Worm (Caenorhabditis elegans) whole organism, L4 larva: Measurements from ENCODE around the gene C14C10.10.

Source experiments
- F26F4.8 ChIP-seq: fragments of 200-800 bp; sonication (Bioruptor generic); conservative IDR thresholded peaks from 2 replicates; pipeline ENCODE4 v1.3.6; 2022; ENCODE audit warnings: missing genetic modification characterization, missing compliant biosample characterization
- T26A8.4 ChIP-seq: fragments of 200-800 bp; sonication (Bioruptor generic); IDR thresholded peaks from 2 replicates; pipeline ENCODE4 v1.3.6; 2022; ENCODE audit warnings: missing genetic modification characterization, missing compliant biosample characterization
- ZK546.5 ChIP-seq, 2 experiments: sonication (generic microtip); optimal IDR thresholded peaks; 2 replicates each; lab custom pipeline; 2017; ENCODE audit warnings: missing biosample characterization in 2 of 2, missing genetic modification characterization in 2 of 2
- aha-1 ChIP-seq: fragments of 150-350 bp; peaks from one replicate; lab custom pipeline; 2014; ENCODE audit warnings: missing biosample characterization, missing genetic modification characterization
- ama-1 ChIP-seq: fragments of 150-350 bp; optimal IDR thresholded peaks from 2 replicates; lab custom pipeline; 2014; ENCODE audit warnings: inconsistent platforms, mixed read lengths
- ceh-28 ChIP-seq: fragments of 150-350 bp; optimal IDR thresholded peaks from 2 replicates; lab custom pipeline; 2014; ENCODE audit warnings: missing biosample characterization, missing genetic modification reagents, missing genetic modification characterization
- ceh-44 ChIP-seq: fragments of 200-800 bp; sonication (Bioruptor generic); IDR thresholded peaks from 2 replicates; pipeline ENCODE4 v1.3.6; 2022; ENCODE audit warnings: missing genetic modification reagents, missing genetic modification characterization, missing compliant biosample characterization
- ces-1 ChIP-seq: fragments of 150-350 bp; sonication (generic microtip); optimal IDR thresholded peaks from 4 replicates; lab custom pipeline; 2014; ENCODE audit warnings: missing biosample characterization, missing genetic modification reagents, missing genetic modification characterization
- ctbp-1 ChIP-seq: fragments of 200-800 bp; sonication (Bioruptor generic); IDR thresholded peaks from 2 replicates; pipeline ENCODE4 v1.3.6; 2022; ENCODE audit warnings: missing genetic modification reagents, missing genetic modification characterization, missing compliant biosample characterization
- daf-19 ChIP-seq: fragments of 200-800 bp; sonication (Bioruptor generic); conservative IDR thresholded peaks from 2 replicates; pipeline ENCODE4 v1.3.6; 2022; ENCODE audit warnings: missing genetic modification characterization, missing compliant biosample characterization
- daf-8 ChIP-seq: fragments of 200-800 bp; sonication (Bioruptor generic); IDR thresholded peaks from 2 replicates; pipeline ENCODE4 v1.3.6; 2022; ENCODE audit warnings: missing genetic modification characterization, missing compliant biosample characterization
- dmd-6 ChIP-seq: fragments of 200-800 bp; sonication (Bioruptor generic); IDR thresholded peaks from 2 replicates; pipeline ENCODE4 v1.3.6; 2022; ENCODE audit warnings: missing genetic modification reagents, missing genetic modification characterization, missing compliant biosample characterization
- dmd-8 ChIP-seq: fragments of 200-800 bp; sonication (Bioruptor generic); IDR thresholded peaks from 2 replicates; pipeline ENCODE4 v1.3.6; 2022; ENCODE audit warnings: missing genetic modification characterization, missing compliant biosample characterization
- dpl-1 ChIP-seq: fragments of 150-350 bp; optimal IDR thresholded peaks from 2 replicates; lab custom pipeline; 2014; ENCODE audit warnings: missing biosample characterization, missing genetic modification reagents, missing genetic modification characterization
- egl-27 ChIP-seq: sonication (generic microtip); optimal IDR thresholded peaks from 3 replicates; lab custom pipeline; 2017; ENCODE audit warnings: missing biosample characterization, missing genetic modification reagents, missing genetic modification characterization
- egl-43 ChIP-seq: fragments of 200-800 bp; sonication (Bioruptor generic); IDR thresholded peaks from 2 replicates; pipeline ENCODE4 v1.3.6; 2022; ENCODE audit warnings: missing genetic modification reagents, missing genetic modification characterization, missing compliant biosample characterization
- hlh-11 ChIP-seq: fragments of 200-800 bp; sonication (Bioruptor generic); optimal IDR thresholded peaks from 2 replicates; lab custom pipeline; 2018; ENCODE audit warnings: mild to moderate bottlenecking, missing genetic modification characterization, missing compliant biosample characterization
- hlh-30 ChIP-seq: sonication (generic microtip); optimal IDR thresholded peaks from 2 replicates; lab custom pipeline; 2017; ENCODE audit warnings: antibody characterized with exemption, mild to moderate bottlenecking, missing genetic modification characterization, missing compliant biosample characterization; ENCODE audit not compliant: insufficient read depth
- lim-7 ChIP-seq: fragments of 200-800 bp; sonication (Bioruptor generic); IDR thresholded peaks from 2 replicates; pipeline ENCODE4 v1.3.6; 2022; ENCODE audit warnings: missing genetic modification characterization, missing compliant biosample characterization
- lin-1 ChIP-seq: fragments of 200-800 bp; sonication (Bioruptor generic); IDR thresholded peaks from 2 replicates; pipeline ENCODE4 v1.3.6; 2022; ENCODE audit warnings: missing genetic modification reagents, missing genetic modification characterization, missing compliant biosample characterization
- lin-38 ChIP-seq: fragments of 200-800 bp; sonication (Bioruptor generic); IDR thresholded peaks from 2 replicates; pipeline ENCODE4 v1.3.6; 2022; ENCODE audit warnings: missing genetic modification reagents, missing genetic modification characterization, missing compliant biosample characterization
- madf-5 ChIP-seq, 2 experiments: fragments of 200-800 bp; sonication (Bioruptor generic); IDR thresholded peaks; 2 replicates each; pipeline ENCODE4 v1.3.6; 2022; ENCODE audit warnings: missing compliant biosample characterization in 2 of 2, missing genetic modification characterization in 2 of 2
- mdl-1 ChIP-seq, 2 experiments: fragments of 150-350 bp in 1 of 2; sonication (generic microtip) in 1 of 2; optimal IDR thresholded peaks; 2 replicates each; lab custom pipeline; 2014 to 2017; ENCODE audit warnings: missing biosample characterization in 2 of 2, missing genetic modification characterization in 2 of 2
- mxl-3 ChIP-seq: fragments of 200-800 bp; sonication (Bioruptor generic); optimal IDR thresholded peaks from 2 replicates; lab custom pipeline; 2018; ENCODE audit warnings: mild to moderate bottlenecking, missing genetic modification characterization, missing compliant biosample characterization
- nhr-10 ChIP-seq: fragments of 150-350 bp; optimal IDR thresholded peaks from 2 replicates; lab custom pipeline; 2014; ENCODE audit warnings: missing biosample characterization, missing genetic modification characterization
- nhr-25 ChIP-seq: sonication (generic microtip); optimal IDR thresholded peaks from 2 replicates; lab custom pipeline; 2017; ENCODE audit warnings: missing genetic modification characterization, mild to moderate bottlenecking, missing compliant biosample characterization, antibody characterized with exemption, moderate library complexity, borderline replicate concordance; ENCODE audit not compliant: insufficient read depth
- nhr-28 ChIP-seq: fragments of 150-350 bp; optimal IDR thresholded peaks from 2 replicates; lab custom pipeline; 2014; ENCODE audit warnings: missing biosample characterization, missing genetic modification characterization
- nhr-41 ChIP-seq: fragments of 200-800 bp; sonication (Bioruptor generic); IDR thresholded peaks from 2 replicates; pipeline ENCODE4 v1.3.6; 2022; ENCODE audit warnings: missing genetic modification reagents, missing genetic modification characterization, missing compliant biosample characterization
- nhr-76 ChIP-seq: fragments of 150-350 bp; optimal IDR thresholded peaks from 2 replicates; lab custom pipeline; 2014; ENCODE audit warnings: missing biosample characterization, missing genetic modification characterization
- php-3 ChIP-seq: fragments of 200-800 bp; sonication (Bioruptor generic); IDR thresholded peaks from 2 replicates; pipeline ENCODE4 v1.3.6; 2022; ENCODE audit warnings: missing genetic modification reagents, missing genetic modification characterization, missing compliant biosample characterization
- rbr-2 ChIP-seq: sonication (generic microtip); optimal IDR thresholded peaks from 2 replicates; lab custom pipeline; 2016; ENCODE audit warnings: missing genotype, missing genetic modification characterization, missing compliant biosample characterization
- saeg-2 ChIP-seq: fragments of 200-800 bp; sonication (Bioruptor generic); IDR thresholded peaks from 2 replicates; pipeline ENCODE4 v1.3.6; 2022; ENCODE audit warnings: missing genetic modification reagents, missing genetic modification characterization, missing compliant biosample characterization
- sdz-12 ChIP-seq: fragments of 200-800 bp; sonication (Bioruptor generic); optimal IDR thresholded peaks from 2 replicates; lab custom pipeline; 2018; ENCODE audit warnings: mild to moderate bottlenecking, missing genetic modification characterization, missing compliant biosample characterization
- skn-1 ChIP-seq: fragments of 150-350 bp; optimal IDR thresholded peaks from 2 replicates; lab custom pipeline; 2014; ENCODE audit warnings: missing biosample characterization, missing genetic modification characterization
- snpc-1.2 ChIP-seq: fragments of 200-800 bp; sonication (Bioruptor generic); IDR thresholded peaks from 2 replicates; pipeline ENCODE4 v1.3.6; 2022; ENCODE audit warnings: missing genetic modification reagents, missing genetic modification characterization, missing compliant biosample characterization
- tra-1 ChIP-seq: fragments of 200-800 bp; sonication (Bioruptor generic); IDR thresholded peaks from 2 replicates; pipeline ENCODE4 v1.3.6; 2022; ENCODE audit warnings: missing genetic modification reagents, missing genetic modification characterization, missing compliant biosample characterization
- unc-130 ChIP-seq: sonication (generic microtip); optimal IDR thresholded peaks from 2 replicates; lab custom pipeline; 2016; ENCODE audit warnings: missing genetic modification reagents, missing genetic modification characterization, missing compliant biosample characterization
- unc-62 ChIP-seq, 3 experiments: fragments of 150-350 bp in 1 of 3; sonication (generic microtip); optimal IDR thresholded peaks in 2 of 3; peaks in 1 of 3; 1 replicate in 1 of 3; 2 replicates in 2 of 3; lab custom pipeline; 2014 to 2017; ENCODE audit warnings: missing biosample characterization in 3 of 3, missing genetic modification characterization in 3 of 3, missing genetic modification reagents in 3 of 3, missing genotype in 1 of 3
- zip-11 ChIP-seq: fragments of 200-800 bp; sonication (Bioruptor generic); IDR thresholded peaks from 2 replicates; pipeline ENCODE4 v1.3.6; 2022; ENCODE audit warnings: missing genetic modification characterization, missing compliant biosample characterization
- ztf-7 ChIP-seq: fragments of 150-350 bp; optimal IDR thresholded peaks from 2 replicates; lab custom pipeline; 2014; ENCODE audit warnings: missing biosample characterization, missing genetic modification characterization

C14C10.10 gene

DNA sequence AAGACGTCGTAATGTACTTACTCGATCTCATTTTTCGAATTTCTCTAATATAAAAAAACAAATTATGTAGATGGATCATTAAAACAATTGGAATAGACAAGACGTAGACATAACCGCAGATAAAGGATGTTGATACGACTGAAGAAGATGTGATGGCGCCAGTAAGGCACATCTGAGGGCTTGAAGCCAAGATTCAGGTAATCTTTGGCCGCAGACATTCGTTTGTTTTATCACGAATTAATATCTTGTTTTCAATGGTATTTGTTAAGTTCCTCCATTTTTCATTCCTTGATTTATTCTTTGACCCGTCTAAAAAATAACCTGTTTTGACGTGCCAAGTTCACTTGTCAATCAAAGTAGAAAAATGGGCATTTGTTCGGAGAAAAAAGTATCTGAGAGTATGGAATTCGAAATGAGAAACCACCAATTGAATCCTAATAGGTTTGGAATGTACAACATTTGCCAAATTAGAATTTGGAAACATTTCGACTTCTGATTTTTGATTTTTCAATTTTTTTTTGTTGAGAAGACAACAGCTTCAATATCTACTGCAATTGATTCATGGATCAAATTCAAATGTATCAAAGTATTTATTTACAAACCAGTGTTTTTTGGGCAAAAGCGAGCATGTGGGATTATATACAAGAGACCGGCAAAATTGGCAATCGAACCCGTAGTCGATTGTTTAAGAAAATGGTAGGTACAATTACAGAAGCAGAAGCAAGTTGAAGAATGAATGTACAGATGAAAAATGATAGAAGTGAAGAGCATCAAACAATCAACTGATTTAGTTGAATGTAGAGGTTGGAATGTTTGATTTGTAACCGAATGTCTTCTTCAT lies 47.1 kb downstream of the C14C10.10 start (continued):
- no peak for TF ChIP-seq unc-130 (GFP tag; lab: Kevin White, UChicago)
- TF ChIP-seq T26A8.4 (GFP tag; lab: Robert Waterston, UW), result peak; percentile 90
- TF ChIP-seq mdl-1 (tag; optimal IDR thresholded peaks at IDR 0.05; lab: Kevin White, UChicago), result no peak
- no peak for TF ChIP-seq madf-5 (GFP tag; IDR thresholded peaks at IDR 0.05; lab: Robert Waterston, UW)
- no peak for TF ChIP-seq nhr-76 (tag; lab: Kevin White, UChicago)
- 0 out of 2 replicates have a peak, but pooled peaks have one; percentile 25 for TF ChIP-seq snpc-1.2
- peak; percentile 95 for TF ChIP-seq aha-1 (tag; lab: Kevin White, UChicago)
- 0 out of 2 replicates have a peak, but pooled peaks have one; percentile 39 for TF ChIP-seq tra-1 (GFP tag; lab: Robert Waterston, UW)
- TF ChIP-seq, all 104 proteins: peak for 16

- TF ChIP-seq dmd-6 (GFP tag; lab: Robert Waterston, UW), result no peak
- no peak for TF ChIP-seq nhr-10
- TF ChIP-seq sdz-12 (GFP tag; lab: Kevin White, UChicago), result no peak
- no peak for TF ChIP-seq rbr-2 (tag; lab: Kevin White, UChicago)
- TF ChIP-seq ztf-7 (tag; lab: Kevin White, UChicago), result no peak
- no peak for TF ChIP-seq unc-130 (GFP tag; lab: Kevin White, UChicago)
- peak; percentile 45 for TF ChIP-seq aha-1 (tag; lab: Kevin White, UChicago)
- peak; percentile 67 for TF ChIP-seq hlh-30 (tag; lab: Kevin White, UChicago)
- TF ChIP-seq zip-11 (GFP tag; lab: Robert Waterston, UW), result no peak
- TF ChIP-seq unc-62 (GFP tag; optimal IDR thresholded peaks at IDR 0.05 in 1 of 2; lab: Kevin White, UChicago), result no peak
- TF ChIP-seq unc-62 (tag; optimal IDR thresholded peaks at IDR 0.05; lab: Kevin White, UChicago), result no peak
- TF ChIP-seq lin-38 (GFP tag; lab: Robert Waterston, UW), result no peak
- TF ChIP-seq ceh-44, result no peak
- TF ChIP-seq egl-27 (tag; lab: Kevin White, UChicago), result no peak
Observed at ce11 chrV:12550755-12551154, 48.2 kb downstream of the C14C10.10 start.

ce11 chrV:12550036-12550626 lies 48.8 kb downstream of the C14C10.10 start, which contains the start of gene F45D3.3:
Gene F45D3.3, minus strand, starts transcription at chrV:12550385.
- peak; percentile 18 to 58 for TF ChIP-seq mdl-1 (tag; optimal IDR thresholded peaks at IDR 0.05; lab: Kevin White, UChicago)
- 0 out of 2 replicates have a peak, but pooled peaks have one; percentile 31 for TF ChIP-seq php-3 (GFP tag; lab: Robert Waterston, UW)
- no peak for TF ChIP-seq ctbp-1
- no peak for TF ChIP-seq ztf-7 (tag; lab: Kevin White, UChicago)
- TF ChIP-seq nhr-28 (tag; lab: Kevin White, UChicago), result peak; percentile 30
- TF ChIP-seq sdz-12 (GFP tag; lab: Kevin White, UChicago), result no peak
- peak; percentile 28 for TF ChIP-seq mxl-3 (GFP tag; lab: Kevin White, UChicago)
- no peak for TF ChIP-seq dpl-1 (GFP tag; lab: Kevin White, UChicago)
- TF ChIP-seq snpc-1.2, result no peak
- no peak for TF ChIP-seq ZK546.5 (tag; optimal IDR thresholded peaks at IDR 0.05; lab: Kevin White, UChicago)
- TF ChIP-seq dmd-8 (GFP tag; lab: Robert Waterston, UW), result no peak
- TF ChIP-seq nhr-25 (tag; lab: Kevin White, UChicago), result no peak
- TF ChIP-seq ama-1, result peak; percentile 93
- TF ChIP-seq hlh-30 (tag; lab: Kevin White, UChicago), result peak; percentile 13
- TF ChIP-seq F26F4.8 (GFP tag; lab: Robert Waterston, UW), result no peak
- no peak for TF ChIP-seq aha-1 (tag; lab: Kevin White, UChicago)
- TF ChIP-seq daf-8 (GFP tag; lab: Robert Waterston, UW), result no peak
- TF ChIP-seq hlh-11 (tag; lab: Kevin White, UChicago), result peak; percentile 48
- TF ChIP-seq, all 104 proteins: peak for 7

- no peak for TF ChIP-seq ceh-28
- TF ChIP-seq saeg-2 (GFP tag; lab: Robert Waterston, UW), result no peak
- TF ChIP-seq unc-62 (GFP tag; optimal IDR thresholded peaks at IDR 0.05 in 1 of 2; lab: Kevin White, UChicago), result peak in 1 of 2 experiments; percentile 39
- TF ChIP-seq unc-62 (tag; optimal IDR thresholded peaks at IDR 0.05; lab: Kevin White, UChicago), result no peak
- no peak for TF ChIP-seq daf-19
- TF ChIP-seq lin-1 (GFP tag; lab: Robert Waterston, UW), result no peak
- no peak for TF ChIP-seq skn-1 (tag; lab: Kevin White, UChicago)
- no peak for TF ChIP-seq ZK546.5 (tag; optimal IDR thresholded peaks at IDR 0.05; lab: Kevin White, UChicago)
- TF ChIP-seq ces-1 (GFP tag; lab: Kevin White, UChicago), result no peak
- no peak for TF ChIP-seq nhr-41
- no peak for TF ChIP-seq hlh-11 (tag; lab: Kevin White, UChicago)
- TF ChIP-seq nhr-28 (tag; lab: Kevin White, UChicago), result no peak
- TF ChIP-seq egl-43 (GFP tag; lab: Robert Waterston, UW), result 0 out of 2 replicates have a peak, but pooled peaks have one; percentile 26
- TF ChIP-seq ama-1, result peak; percentile 71
- TF ChIP-seq sdz-12 (GFP tag; lab: Kevin White, UChicago), result no peak
- TF ChIP-seq lim-7 (GFP tag; lab: Robert Waterston, UW), result 0 out of 2 replicates have a peak, but pooled peaks have one; percentile 20
- TF ChIP-seq rbr-2 (tag; lab: Kevin White, UChicago), result no peak
Observed at ce11 chrV:12549604-12550003, 49.3 kb downstream of the C14C10.10 start.
